Worm (Caenorhabditis elegans) whole organism, L4 larva: ENCODE measurements around the gene ZK1037.6.
A peak's percentile ranks its signal among the peaks of the same experiment; 100 is the strongest.

Experiments
- F26F4.8 ChIP-seq: fragments of 200-800 bp; sonication (Bioruptor generic); conservative IDR thresholded peaks from 2 replicates; pipeline ENCODE4 v1.3.6; 2022; ENCODE audit warnings: missing genetic modification characterization, missing compliant biosample characterization
- F49E8.2 ChIP-seq: sonication (generic microtip); optimal IDR thresholded peaks from 2 replicates; lab custom pipeline; 2016; ENCODE audit warnings: missing compliant biosample characterization, mild to moderate bottlenecking, missing genetic modification characterization, borderline replicate concordance
- R02D3.7 ChIP-seq: fragments of 150-350 bp; sonication (generic microtip); optimal IDR thresholded peaks from 3 replicates; lab custom pipeline; 2014; ENCODE audit warnings: missing biosample characterization, missing genetic modification characterization
- Y5F2A.4 ChIP-seq: fragments of 200-800 bp; sonication (Bioruptor generic); optimal IDR thresholded peaks from 2 replicates; lab custom pipeline; 2018; ENCODE audit warnings: mild to moderate bottlenecking, missing genetic modification characterization, missing compliant biosample characterization
- ZK337.2 ChIP-seq: fragments of 200-800 bp; sonication (Bioruptor generic); IDR thresholded peaks from 2 replicates; pipeline ENCODE4 v1.3.6; 2022; ENCODE audit warnings: missing genetic modification reagents, missing genetic modification characterization, missing compliant biosample characterization
- aha-1 ChIP-seq: fragments of 150-350 bp; peaks from one replicate; lab custom pipeline; 2014; ENCODE audit warnings: missing biosample characterization, missing genetic modification characterization
- ama-1 ChIP-seq: fragments of 150-350 bp; optimal IDR thresholded peaks from 2 replicates; lab custom pipeline; 2014; ENCODE audit warnings: inconsistent platforms, mixed read lengths
- ceh-28 ChIP-seq: fragments of 150-350 bp; optimal IDR thresholded peaks from 2 replicates; lab custom pipeline; 2014; ENCODE audit warnings: missing biosample characterization, missing genetic modification reagents, missing genetic modification characterization
- dmd-6 ChIP-seq: fragments of 200-800 bp; sonication (Bioruptor generic); IDR thresholded peaks from 2 replicates; pipeline ENCODE4 v1.3.6; 2022; ENCODE audit warnings: missing genetic modification reagents, missing genetic modification characterization, missing compliant biosample characterization
- dve-1 ChIP-seq: sonication (generic microtip); optimal IDR thresholded peaks from 2 replicates; lab custom pipeline; 2017; ENCODE audit warnings: antibody characterized with exemption, mild to moderate bottlenecking, missing genetic modification characterization, missing compliant biosample characterization; ENCODE audit not compliant: insufficient read depth
- egl-43 ChIP-seq: fragments of 200-800 bp; sonication (Bioruptor generic); IDR thresholded peaks from 2 replicates; pipeline ENCODE4 v1.3.6; 2022; ENCODE audit warnings: missing genetic modification reagents, missing genetic modification characterization, missing compliant biosample characterization
- hlh-11 ChIP-seq: fragments of 200-800 bp; sonication (Bioruptor generic); optimal IDR thresholded peaks from 2 replicates; lab custom pipeline; 2018; ENCODE audit warnings: mild to moderate bottlenecking, missing genetic modification characterization, missing compliant biosample characterization
- lin-13 ChIP-seq: fragments of 150-350 bp; optimal IDR thresholded peaks from 2 replicates; lab custom pipeline; 2014; ENCODE audit warnings: missing biosample characterization, missing genetic modification reagents, missing genetic modification characterization
- lir-3 ChIP-seq: sonication (generic microtip); optimal IDR thresholded peaks from 2 replicates; lab custom pipeline; 2016; ENCODE audit warnings: mild to moderate bottlenecking, missing genetic modification characterization, missing compliant biosample characterization
- madf-9 ChIP-seq: fragments of 200-800 bp; sonication (Bioruptor generic); conservative IDR thresholded peaks from 2 replicates; pipeline ENCODE4 v1.3.6; 2022; ENCODE audit warnings: missing genetic modification reagents, missing genetic modification characterization, missing compliant biosample characterization
- mdt-29 ChIP-seq: fragments of 200-800 bp; sonication (Bioruptor generic); IDR thresholded peaks from 2 replicates; pipeline ENCODE4 v1.3.6; 2022; ENCODE audit warnings: missing genetic modification reagents, missing genetic modification characterization, missing compliant biosample characterization
- nhr-11 ChIP-seq: fragments of 150-350 bp; optimal IDR thresholded peaks from 2 replicates; lab custom pipeline; 2014; ENCODE audit warnings: missing biosample characterization, missing genetic modification characterization
- nhr-76 ChIP-seq: fragments of 150-350 bp; optimal IDR thresholded peaks from 2 replicates; lab custom pipeline; 2014; ENCODE audit warnings: missing biosample characterization, missing genetic modification characterization
- set-16 ChIP-seq: fragments of 200-800 bp; sonication (Bioruptor generic); IDR thresholded peaks from 2 replicates; pipeline ENCODE4 v1.3.6; 2022; ENCODE audit warnings: missing genetic modification reagents, missing genetic modification characterization, missing compliant biosample characterization
- snpc-1.2 ChIP-seq: fragments of 200-800 bp; sonication (Bioruptor generic); IDR thresholded peaks from 2 replicates; pipeline ENCODE4 v1.3.6; 2022; ENCODE audit warnings: missing genetic modification reagents, missing genetic modification characterization, missing compliant biosample characterization
- spr-3 ChIP-seq: fragments of 200-800 bp; sonication (Bioruptor generic); optimal IDR thresholded peaks from 2 replicates; lab custom pipeline; 2018; ENCODE audit warnings: mild to moderate bottlenecking, missing genetic modification characterization, missing compliant biosample characterization
- tra-1 ChIP-seq: fragments of 200-800 bp; sonication (Bioruptor generic); IDR thresholded peaks from 2 replicates; pipeline ENCODE4 v1.3.6; 2022; ENCODE audit warnings: missing genetic modification reagents, missing genetic modification characterization, missing compliant biosample characterization
- unc-39 ChIP-seq: sonication (generic microtip); optimal IDR thresholded peaks from 2 replicates; lab custom pipeline; 2017; ENCODE audit warnings: missing biosample characterization, missing genetic modification characterization
- zfp-3 ChIP-seq: fragments of 200-800 bp; sonication (Bioruptor generic); conservative IDR thresholded peaks from 2 replicates; pipeline ENCODE4 v1.3.6; 2022; ENCODE audit warnings: missing genetic modification reagents, missing genetic modification characterization, missing compliant biosample characterization
- ztf-11 ChIP-seq: fragments of 150-350 bp; optimal IDR thresholded peaks from 2 replicates; lab custom pipeline; 2014; ENCODE audit warnings: missing biosample characterization, missing genetic modification characterization

ZK1037.6 gene

DNA sequence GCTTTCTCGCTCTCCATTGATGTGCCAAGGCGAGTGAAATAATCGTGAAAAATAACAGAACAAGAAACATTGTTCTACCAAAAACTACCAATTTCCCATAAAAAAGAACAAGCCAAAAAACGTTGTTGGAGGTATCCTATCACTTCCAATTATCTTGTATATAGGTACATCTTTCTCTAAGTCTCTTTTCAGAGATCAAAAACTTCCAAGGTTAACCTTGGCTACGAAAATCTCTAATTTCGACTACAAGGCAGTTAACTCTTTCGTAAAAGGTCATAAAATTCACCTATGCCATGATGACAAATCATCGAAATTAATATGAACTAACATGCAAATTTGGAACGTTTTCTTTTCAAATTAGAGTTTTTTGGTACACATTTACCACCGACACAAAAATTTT is 39.7 kb downstream of the ZK1037.6 start, which contains the start of gene cyp-34A1:
TSS of gene cyp-34A1 (minus strand) at position 101 of the 400 bp plus-strand sequence.
- TF ChIP-seq mdt-29 (GFP tag; lab: Robert Waterston, UW) (no peak), ama-1 (lab: Kevin White, UChicago) (no peak), spr-3 (GFP tag; lab: Kevin White, UChicago) (no peak), aha-1 (tag; lab: Kevin White, UChicago) (no peak), F26F4.8 (GFP tag; lab: Robert Waterston, UW) (no peak), ZK337.2 (GFP tag; lab: Robert Waterston, UW) (no peak), Y5F2A.4 (GFP tag; lab: Kevin White, UChicago) (no peak), nhr-76 (tag; lab: Kevin White, UChicago) (no peak)

DNA sequence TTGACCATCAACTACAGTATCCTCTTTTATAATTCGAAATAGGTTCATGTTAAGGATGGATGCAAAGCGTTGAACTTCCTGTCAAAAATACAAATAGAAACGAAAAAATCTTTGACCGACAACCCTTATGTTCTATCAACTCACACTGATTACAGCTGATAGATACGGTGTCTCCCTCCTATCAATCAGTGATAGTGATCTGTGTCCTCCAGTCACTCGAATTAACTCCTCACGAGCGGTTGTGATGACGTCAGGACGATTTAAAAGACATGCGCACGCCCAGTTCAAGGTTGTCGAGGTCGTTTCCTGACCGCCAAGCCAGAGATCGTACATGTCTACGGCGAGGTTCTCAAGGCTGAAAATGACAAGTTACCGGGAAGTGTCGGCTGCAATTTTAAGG is 41.6 kb downstream of the ZK1037.6 start:
- TF ChIP-seq R02D3.7 (tag; lab: Kevin White, UChicago) = no peak
- peak; percentile 96 for TF ChIP-seq dmd-6

DNA sequence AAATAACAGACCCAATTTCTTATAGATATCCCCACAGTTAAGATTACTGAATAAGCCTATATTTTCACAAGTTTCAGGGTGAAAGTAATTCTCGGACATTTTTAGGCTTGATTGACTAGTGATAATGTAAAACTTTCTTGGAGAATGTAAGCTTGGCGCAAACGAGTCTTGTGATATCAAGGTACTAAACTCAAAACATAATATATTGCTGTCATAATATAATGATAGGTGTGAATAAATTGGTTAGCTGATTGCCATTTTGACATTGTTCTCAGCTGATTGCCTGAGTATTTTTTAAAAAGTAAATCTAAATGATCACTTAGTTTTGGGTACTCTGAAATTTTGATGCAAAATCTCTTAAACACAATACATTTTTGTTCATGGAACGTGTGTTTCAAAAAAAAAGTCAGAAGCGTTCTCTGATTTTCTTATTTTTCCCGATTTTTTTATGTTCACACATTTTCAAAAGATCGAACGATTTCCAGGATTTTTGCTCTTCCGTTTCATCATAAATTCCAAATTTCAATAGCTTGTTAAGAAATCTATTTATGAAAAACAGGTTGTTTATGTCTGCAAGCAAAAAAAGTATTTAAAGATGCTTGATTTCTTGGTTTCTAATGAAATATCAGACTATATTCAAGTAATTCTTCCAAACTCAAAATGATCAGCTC is 46.2 kb downstream of the ZK1037.6 start, which contains the start of the genes srw-19 and srx-51:
TSS of gene srw-19 (minus strand) at position 101 of the 671 bp plus-strand sequence.
TSS of gene srx-51 (plus strand) at position 621 of the 671 bp plus-strand sequence.
- no peak for TF ChIP-seq lin-13
- no peak for TF ChIP-seq hlh-11 (tag; lab: Kevin White, UChicago)
- no peak for TF ChIP-seq madf-9 (GFP tag; lab: Robert Waterston, UW)
- TF ChIP-seq ceh-28 (tag; lab: Kevin White, UChicago) = no peak
- no peak for TF ChIP-seq unc-39 (tag; lab: Kevin White, UChicago)
- no peak for TF ChIP-seq nhr-76 (tag; lab: Kevin White, UChicago)
- TF ChIP-seq dve-1 (tag; lab: Kevin White, UChicago) = no peak
- no peak for TF ChIP-seq ztf-11 (tag; lab: Kevin White, UChicago)
- TF ChIP-seq dmd-6 = no peak
- TF ChIP-seq tra-1 (GFP tag; lab: Robert Waterston, UW) = no peak

DNA sequence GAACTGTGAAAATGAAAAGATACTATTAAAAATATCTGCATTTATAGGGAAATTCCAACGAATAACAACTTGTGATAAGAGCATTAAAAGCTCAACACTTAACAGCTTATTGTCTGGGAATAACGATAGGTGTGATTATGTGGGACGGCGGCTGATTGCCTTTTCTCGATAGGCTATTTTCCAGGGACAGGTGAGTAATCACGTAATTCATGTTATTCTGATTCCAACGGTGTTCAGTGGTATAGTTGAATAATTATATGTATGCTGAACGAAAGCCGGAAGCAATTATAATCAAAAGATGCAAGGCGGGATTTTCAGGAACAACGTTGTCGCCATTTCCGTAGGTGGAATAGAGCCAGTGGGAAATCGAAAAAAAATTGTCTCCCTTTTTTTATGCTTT is 50.7 kb downstream of the ZK1037.6 start, which contains the start of gene srw-17:
TSS of gene srw-17 (minus strand) at position 101 of the 400 bp plus-strand sequence.
- no peak for TF ChIP-seq egl-43 (GFP tag; lab: Robert Waterston, UW)
- TF ChIP-seq zfp-3 (GFP tag; lab: Robert Waterston, UW) = no peak
- no peak for TF ChIP-seq snpc-1.2 (GFP tag; lab: Robert Waterston, UW)
- TF ChIP-seq nhr-11 (tag; lab: Kevin White, UChicago) = peak; percentile 19
- no peak for TF ChIP-seq spr-3 (GFP tag; lab: Kevin White, UChicago)
- TF ChIP-seq set-16 (GFP tag; lab: Robert Waterston, UW) = no peak
- TF ChIP-seq F49E8.2 (tag; lab: Kevin White, UChicago) = no peak
- TF ChIP-seq lir-3 = no peak
